Fruit fly (Drosophila melanogaster): Measurements from ENCODE around the gene Tehao.

The Tehao gene

dm6 chr2L:13482258-13482657, 46.8 kb downstream of the Tehao start:
- TF ChIP-seq CG6808 (GFP tag; optimal IDR thresholded peaks at IDR 0.05): no peak
- TF ChIP-seq esn (GFP tag; optimal IDR thresholded peaks at IDR 0.05): no peak
- no peak for TF ChIP-seq CG6854 (GFP tag; optimal IDR thresholded peaks at IDR 0.05)
- no peak for TF ChIP-seq Ets96B (tag; optimal IDR thresholded peaks at IDR 0.05)
- TF ChIP-seq CG3032 (tag; optimal IDR thresholded peaks at IDR 0.05): no peak
- TF ChIP-seq vri (GFP tag; optimal IDR thresholded peaks at IDR 0.05): peak; percentile 14
- no peak for TF ChIP-seq CG11294 (GFP tag; IDR thresholded peaks at IDR 0.05)
- TF ChIP-seq eg (GFP tag; IDR thresholded peaks at IDR 0.05): no peak
- no peak for TF ChIP-seq CG11762 (GFP tag; optimal IDR thresholded peaks at IDR 0.05; ENCODE audit: insufficient read depth)
- no peak for TF ChIP-seq Sox14 (GFP tag; optimal IDR thresholded peaks at IDR 0.05)
- TF ChIP-seq Ets21C (GFP tag; optimal IDR thresholded peaks at IDR 0.05): peak; percentile 7
- peak; percentile 69 for TF ChIP-seq OdsH (GFP tag; optimal IDR thresholded peaks at IDR 0.05)
- peak; percentile 46 for TF ChIP-seq Hr4 (GFP tag; optimal IDR thresholded peaks at IDR 0.05)
- no peak for TF ChIP-seq dac (GFP tag; optimal IDR thresholded peaks at IDR 0.05)
- peak; percentile 25 for TF ChIP-seq CG8632 (GFP tag; optimal IDR thresholded peaks at IDR 0.05)
- peak; percentile 38 for TF ChIP-seq CG6792 (GFP tag; optimal IDR thresholded peaks at IDR 0.05)
- TF ChIP-seq Sox102F (GFP tag; optimal IDR thresholded peaks at IDR 0.05): peak; percentile 57
- TF ChIP-seq Hr38 (GFP tag; optimal IDR thresholded peaks at IDR 0.05): no peak
- TF ChIP-seq Hr39 (GFP tag; optimal IDR thresholded peaks at IDR 0.05): peak; percentile 45
- peak; percentile 46 for TF ChIP-seq Smox (GFP tag; optimal IDR thresholded peaks at IDR 0.05)
- no peak for TF ChIP-seq CG15336 (GFP tag; IDR thresholded peaks at IDR 0.05)
- TF ChIP-seq CG6163 (GFP tag; IDR thresholded peaks at IDR 0.05): peak; percentile 61; the same call in 1 of the 3 replicates
- no peak for TF ChIP-seq net (GFP tag; optimal IDR thresholded peaks at IDR 0.05)
- no peak for TF ChIP-seq Gug (GFP tag; IDR thresholded peaks at IDR 0.05)
- no peak for TF ChIP-seq fkh (GFP tag; optimal IDR thresholded peaks at IDR 0.05)
- TF ChIP-seq CG10669 (GFP tag; optimal IDR thresholded peaks at IDR 0.05): peak; percentile 27
- TF ChIP-seq CG4318 (GFP tag; optimal IDR thresholded peaks at IDR 0.05): no peak
- TF ChIP-seq CG6276 (GFP tag; optimal IDR thresholded peaks at IDR 0.05): no peak
- TF ChIP-seq dsx (GFP tag; optimal IDR thresholded peaks at IDR 0.05; ENCODE audit: poor library complexity, severe bottlenecking): no peak
- peak; percentile 49 for TF ChIP-seq CG32006 (GFP tag; optimal IDR thresholded peaks at IDR 0.05)
- TF ChIP-seq Eip75B (GFP tag; optimal IDR thresholded peaks at IDR 0.05): peak; percentile 52
- TF ChIP-seq CG11902 (GFP tag; optimal IDR thresholded peaks at IDR 0.05): no peak
- TF ChIP-seq achi (GFP tag; optimal IDR thresholded peaks at IDR 0.05): peak; percentile 34
- TF ChIP-seq CG8119 (GFP tag; IDR thresholded peaks at IDR 0.05): peak; percentile 59; the same call in 2 of the 3 replicates
- peak in 1 of 2 experiments; percentile 28 for TF ChIP-seq salr (GFP tag; optimal IDR thresholded peaks at IDR 0.05)
- TF ChIP-seq cyc (GFP tag; optimal IDR thresholded peaks at IDR 0.05): no peak
- TF ChIP-seq CG34406 (GFP tag; optimal IDR thresholded peaks at IDR 0.05): peak; percentile 44
- no peak for TF ChIP-seq Lpt (GFP tag; optimal IDR thresholded peaks at IDR 0.05)
- peak; percentile 16 for TF ChIP-seq fd59A (GFP tag; optimal IDR thresholded peaks at IDR 0.05)
- peak; percentile 53 for TF ChIP-seq lz (GFP tag; optimal IDR thresholded peaks at IDR 0.05)
- peak; percentile 35 for TF ChIP-seq CG16779 (tag; optimal IDR thresholded peaks at IDR 0.05)
- no peak for TF ChIP-seq CG8319 (GFP tag; optimal IDR thresholded peaks at IDR 0.05)
- TF ChIP-seq spab (GFP tag; optimal IDR thresholded peaks at IDR 0.05): peak; percentile 18
- no peak for TF ChIP-seq CG9139 (GFP tag; optimal IDR thresholded peaks at IDR 0.05)
- TF ChIP-seq Eip78C (GFP tag): no peak
- TF ChIP-seq CG10631 (GFP tag; optimal IDR thresholded peaks at IDR 0.05): peak; percentile 37
- TF ChIP-seq svp (GFP tag): peak; percentile 43
- no peak for TF ChIP-seq CG7368 (GFP tag; optimal IDR thresholded peaks at IDR 0.05)
- no peak for TF ChIP-seq Blimp-1 (GFP tag; optimal IDR thresholded peaks at IDR 0.05)
- no peak for TF ChIP-seq ss (GFP tag; optimal IDR thresholded peaks at IDR 0.05)
- no peak for TF ChIP-seq fd85E (GFP tag; optimal IDR thresholded peaks at IDR 0.05)
- TF ChIP-seq CG31627 (GFP tag; optimal IDR thresholded peaks at IDR 0.05): peak; percentile 54
- no peak for TF ChIP-seq Met (GFP tag; optimal IDR thresholded peaks at IDR 0.05)

Measured in whole organism, prepupa.